Worm (Caenorhabditis elegans): ENCODE data around the gene F41G3.5.
"Not testable (repeated sequence)": the region's sequence is repeated elsewhere in the genome, so short reads cannot be mapped to it uniquely, and the experiment has no call there.

The F41G3.5 gene

ce11 chrII:6782738-6783163 is 36.2 kb downstream of the F41G3.5 start (continued):
- TF ChIP-seq F49E8.2 (tag; optimal IDR thresholded peaks at IDR 0.05; ENCODE audit: borderline replicate concordance), result no peak
- 0 out of 2 replicates have a peak, but pooled peaks have one; percentile 23 for TF ChIP-seq madf-9 (GFP tag; conservative IDR thresholded peaks at IDR 0.05)
- peak; percentile 55 for TF ChIP-seq dpl-1 (GFP tag; optimal IDR thresholded peaks at IDR 0.05)
- TF ChIP-seq daf-8 (GFP tag; IDR thresholded peaks at IDR 0.05), result no peak
- no peak for TF ChIP-seq ceh-44 (GFP tag; IDR thresholded peaks at IDR 0.05)
- 0 out of 2 replicates have a peak, but pooled peaks have one; percentile 33 for TF ChIP-seq tra-1 (GFP tag; IDR thresholded peaks at IDR 0.05)
- peak; percentile 69 for TF ChIP-seq ctbp-1 (GFP tag; IDR thresholded peaks at IDR 0.05)
- peak in 1 of 2 experiments; percentile 61 for TF ChIP-seq hif-1 (tag; optimal IDR thresholded peaks at IDR 0.05)
- TF ChIP-seq nhr-25 (tag; optimal IDR thresholded peaks at IDR 0.05; ENCODE audit: borderline replicate concordance, insufficient read depth), result peak; percentile 17
- no peak for TF ChIP-seq pha-4 (GFP tag; IDR thresholded peaks at IDR 0.05)
- TF ChIP-seq pha-4 (tag; optimal IDR thresholded peaks at IDR 0.05), result peak; percentile 50
- TF ChIP-seq F37D6.2 (tag; optimal IDR thresholded peaks at IDR 0.05), result peak; percentile 29
- TF ChIP-seq zip-11 (GFP tag; IDR thresholded peaks at IDR 0.05), result no peak
- TF ChIP-seq lin-38 (GFP tag; IDR thresholded peaks at IDR 0.05), result peak; percentile 56
- TF ChIP-seq unc-39 (tag; optimal IDR thresholded peaks at IDR 0.05), result no peak
- no peak for TF ChIP-seq nhr-10 (tag; optimal IDR thresholded peaks at IDR 0.05)
- peak; percentile 52 for TF ChIP-seq rbr-2 (tag; optimal IDR thresholded peaks at IDR 0.05)
- TF ChIP-seq Y5F2A.4 (GFP tag; optimal IDR thresholded peaks at IDR 0.05), result no peak
- TF ChIP-seq lin-39 (tag; optimal IDR thresholded peaks at IDR 0.05), result no peak
- no peak for TF ChIP-seq mxl-2 (GFP tag; conservative IDR thresholded peaks at IDR 0.05)
- TF ChIP-seq fos-1 (tag; optimal IDR thresholded peaks at IDR 0.05), result no peak
- TF ChIP-seq lsy-2 (tag; optimal IDR thresholded peaks at IDR 0.05), result peak; percentile 25 to 80
- TF ChIP-seq lin-1 (GFP tag; IDR thresholded peaks at IDR 0.05), result no peak
- TF ChIP-seq ztf-11 (tag; optimal IDR thresholded peaks at IDR 0.05), result no peak
- TF ChIP-seq Y105C5A.15 (GFP tag; IDR thresholded peaks at IDR 0.05), result no peak

ce11 chrII:6783377-6783829 is 36.9 kb downstream of the F41G3.5 start, which contains the start of gene gldi-2:
TSS of gene gldi-2 (plus strand) at chrII:6783427.
- TF ChIP-seq daf-12 (tag; optimal IDR thresholded peaks at IDR 0.05) (no peak), nhr-102 (tag; optimal IDR thresholded peaks at IDR 0.05) (no peak), lir-3 (tag; optimal IDR thresholded peaks at IDR 0.05) (no peak)

ce11 chrII:6788672-6789298 is 42.3 kb downstream of the F41G3.5 start, which contains the start of gene T13C2.3:
TSS of gene T13C2.3 (plus strand) at chrII:6789248.
- TF ChIP-seq aha-1 (tag) (peak; percentile 8), dmd-8 (GFP tag; IDR thresholded peaks at IDR 0.05) (no peak)

- TF ChIP-seq skn-1 (tag; optimal IDR thresholded peaks at IDR 0.05), result no peak
These were observed 45.4 kb downstream of the F41G3.5 start, which contains the start of gene T13C2.2 for ce11 chrII:6791891-6792290. TSS of gene T13C2.2 (plus strand) at chrII:6792191.

ce11 chrII:6797771-6798440 is 51.4 kb downstream of the F41G3.5 start:
- TF ChIP-seq T26A8.4 (GFP tag; IDR thresholded peaks at IDR 0.05) (peak; percentile 28; the same call in 1 of the 2 replicates), pha-4 (GFP tag; IDR thresholded peaks at IDR 0.05) (0 out of 2 replicates have a peak, but pooled peaks have one; percentile 22), ctbp-1 (GFP tag; IDR thresholded peaks at IDR 0.05) (peak; percentile 40; the same call in 1 of the 2 replicates), dmd-6 (GFP tag; IDR thresholded peaks at IDR 0.05) (0 out of 2 replicates have a peak, but pooled peaks have one; percentile 8), dmd-8 (GFP tag; IDR thresholded peaks at IDR 0.05) (0 out of 2 replicates have a peak, but pooled peaks have one; percentile 37), vab-7 (GFP tag; IDR thresholded peaks at IDR 0.05) (peak; percentile 59)
- TF ChIP-seq pha-4 (tag; optimal IDR thresholded peaks at IDR 0.05), result not testable (repeated sequence)

All from whole organism, L4 larva.